Worm (Caenorhabditis elegans) whole organism, young adult: ENCODE data around the gene mog-4.

Source experiments
- C17E4.6 ChIP-seq: fragments of 200-800 bp; sonication (Bioruptor generic); IDR thresholded peaks from 2 replicates; pipeline ENCODE4 v1.3.6; 2022; ENCODE audit warnings: missing genetic modification reagents, missing genetic modification characterization, missing compliant biosample characterization
- D2030.7 ChIP-seq: fragments of 200-800 bp; sonication (Bioruptor generic); IDR thresholded peaks from 2 replicates; pipeline ENCODE4 v1.3.6; 2022; ENCODE audit warnings: missing genetic modification reagents, missing genetic modification characterization, missing compliant biosample characterization
- F10E7.11 ChIP-seq: sonication (generic microtip); optimal IDR thresholded peaks from 2 replicates; lab custom pipeline; 2017; ENCODE audit warnings: mild to moderate bottlenecking, missing genetic modification characterization, moderate library complexity, missing compliant biosample characterization
- F52B5.7 ChIP-seq: sonication (generic microtip); optimal IDR thresholded peaks from 2 replicates; lab custom pipeline; 2016; ENCODE audit warnings: mild to moderate bottlenecking, missing genetic modification characterization, missing compliant biosample characterization
- K12H6.12 ChIP-seq: fragments of 200-800 bp; sonication (Bioruptor generic); optimal IDR thresholded peaks from 2 replicates; lab custom pipeline; 2018; ENCODE audit warnings: mild to moderate bottlenecking, missing genetic modification characterization, missing compliant biosample characterization
- Y56A3A.18 ChIP-seq: fragments of 200-800 bp; sonication (Bioruptor generic); IDR thresholded peaks from 2 replicates; pipeline ENCODE4 v1.3.6; 2022; ENCODE audit warnings: missing genetic modification reagents, missing genetic modification characterization, missing compliant biosample characterization
- ZK185.1 ChIP-seq: sonication (generic microtip); optimal IDR thresholded peaks from 2 replicates; lab custom pipeline; 2016; ENCODE audit warnings: mild to moderate bottlenecking, missing genetic modification characterization, missing compliant biosample characterization; ENCODE audit not compliant: poor library complexity, severe bottlenecking
- akir-1 ChIP-seq: fragments of 200-800 bp; sonication (Bioruptor generic); optimal IDR thresholded peaks from 2 replicates; lab custom pipeline; 2018; ENCODE audit warnings: mild to moderate bottlenecking, missing genetic modification characterization, moderate library complexity, missing compliant biosample characterization
- bed-2 ChIP-seq: fragments of 200-800 bp; sonication (Bioruptor generic); IDR thresholded peaks from 2 replicates; pipeline ENCODE4 v1.3.6; 2022; ENCODE audit warnings: missing genetic modification reagents, missing genetic modification characterization, missing compliant biosample characterization
- ccch-3 ChIP-seq: fragments of 200-800 bp; sonication (Bioruptor generic); optimal IDR thresholded peaks from 2 replicates; lab custom pipeline; 2018; ENCODE audit warnings: mild to moderate bottlenecking, missing genetic modification characterization, missing compliant biosample characterization
- cebp-1 ChIP-seq, 2 experiments: fragments of 200-800 bp in 1 of 2; sonication (Bioruptor generic) in 1 of 2; sonication (generic microtip) in 1 of 2; IDR thresholded peaks in 1 of 2; optimal IDR thresholded peaks in 1 of 2; 2 replicates each; pipeline versions ENCODE4 v1.3.6 to Lab custom; 2017 to 2022; ENCODE audit warnings: missing compliant biosample characterization in 2 of 2, missing genetic modification characterization in 2 of 2, mild to moderate bottlenecking in 1 of 2, missing genetic modification reagents in 1 of 2, moderate library complexity in 1 of 2
- dpff-1 ChIP-seq: sonication (generic microtip); optimal IDR thresholded peaks from 2 replicates; lab custom pipeline; 2017; ENCODE audit warnings: mild to moderate bottlenecking, missing genetic modification characterization, missing compliant biosample characterization
- dpl-1 ChIP-seq: fragments of 150-350 bp; optimal IDR thresholded peaks from 2 replicates; lab custom pipeline; 2014; ENCODE audit warnings: missing biosample characterization, missing genetic modification reagents, missing genetic modification characterization
- ets-4 ChIP-seq: fragments of 200-800 bp; sonication (Bioruptor generic); optimal IDR thresholded peaks from 2 replicates; lab custom pipeline; 2018; ENCODE audit warnings: mild to moderate bottlenecking, missing genetic modification characterization, missing compliant biosample characterization
- hlh-26 ChIP-seq: fragments of 200-800 bp; sonication (Bioruptor generic); conservative IDR thresholded peaks from 2 replicates; pipeline ENCODE4 v1.3.6; 2022; ENCODE audit warnings: missing genetic modification reagents, missing genetic modification characterization, missing compliant biosample characterization
- hmg-1.2 ChIP-seq: fragments of 200-800 bp; sonication (Bioruptor generic); IDR thresholded peaks from 2 replicates; pipeline ENCODE4 v1.3.6; 2022; ENCODE audit warnings: missing genetic modification reagents, missing genetic modification characterization, missing compliant biosample characterization
- hrde-1 ChIP-seq: sonication (generic microtip); optimal IDR thresholded peaks from 2 replicates; lab custom pipeline; 2016; ENCODE audit warnings: missing genetic modification characterization, mild to moderate bottlenecking, missing compliant biosample characterization, moderate library complexity, missing genotype, missing genetic modification reagents, borderline replicate concordance
- lag-1 ChIP-seq: fragments of 200-800 bp; sonication (Bioruptor generic); IDR thresholded peaks from 2 replicates; pipeline ENCODE4 v1.3.6; 2022; ENCODE audit warnings: missing genetic modification reagents, missing genetic modification characterization, missing compliant biosample characterization
- let-607 ChIP-seq, 2 experiments: fragments of 200-800 bp in 1 of 2; sonication (Bioruptor generic) in 1 of 2; sonication (generic microtip) in 1 of 2; optimal IDR thresholded peaks; 2 replicates each; lab custom pipeline; 2016 to 2018; ENCODE audit warnings: mild to moderate bottlenecking in 2 of 2, missing compliant biosample characterization in 2 of 2, missing genetic modification characterization in 2 of 2, moderate library complexity in 2 of 2, missing genotype in 1 of 2
- lin-26 ChIP-seq: fragments of 200-800 bp; sonication (Bioruptor generic); IDR thresholded peaks from 2 replicates; pipeline ENCODE4 v1.3.6; 2022; ENCODE audit warnings: missing genetic modification reagents, missing genetic modification characterization, missing compliant biosample characterization
- lin-35 ChIP-seq, 3 experiments: fragments of 150-350 bp in 2 of 3; sonication (generic microtip) in 1 of 3; optimal IDR thresholded peaks; 2 replicates each; lab custom pipeline; 2014 to 2018; ENCODE audit warnings: missing biosample characterization in 3 of 3, missing genetic modification characterization in 3 of 3, missing genetic modification reagents in 3 of 3
- lsl-1 ChIP-seq: fragments of 200-800 bp; sonication (Bioruptor generic); optimal IDR thresholded peaks from 2 replicates; lab custom pipeline; 2018; ENCODE audit warnings: mild to moderate bottlenecking, missing genetic modification characterization, moderate library complexity, missing compliant biosample characterization
- mxl-1 ChIP-seq: sonication (generic microtip); optimal IDR thresholded peaks from 2 replicates; lab custom pipeline; 2016; ENCODE audit warnings: missing genetic modification characterization, missing compliant biosample characterization
- nfya-1 ChIP-seq: sonication (generic microtip); optimal IDR thresholded peaks from 2 replicates; lab custom pipeline; 2017; ENCODE audit warnings: antibody characterized with exemption, missing compliant biosample characterization, missing genetic modification characterization, borderline replicate concordance; ENCODE audit not compliant: insufficient read depth
- nfya-2 ChIP-seq: fragments of 200-800 bp; sonication (Bioruptor generic); IDR thresholded peaks from 2 replicates; pipeline ENCODE4 v1.3.6; 2022; ENCODE audit warnings: missing genetic modification reagents, missing genetic modification characterization, missing compliant biosample characterization
- nhr-120 ChIP-seq: fragments of 200-800 bp; sonication (Bioruptor generic); IDR thresholded peaks from 2 replicates; pipeline ENCODE4 v1.3.6; 2022; ENCODE audit warnings: missing genetic modification characterization, missing compliant biosample characterization
- nhr-179 ChIP-seq: sonication (generic microtip); optimal IDR thresholded peaks from 2 replicates; lab custom pipeline; 2016; ENCODE audit warnings: mild to moderate bottlenecking, missing genetic modification characterization, missing compliant biosample characterization
- pbrm-1 ChIP-seq: fragments of 200-800 bp; sonication (Bioruptor generic); IDR thresholded peaks from 2 replicates; pipeline ENCODE4 v1.3.6; 2022; ENCODE audit warnings: missing genetic modification reagents, missing genetic modification characterization, missing compliant biosample characterization
- pha-4 ChIP-seq: fragments of 150-350 bp; sonication (generic microtip); optimal IDR thresholded peaks from 2 replicates; lab custom pipeline; 2014; ENCODE audit warnings: missing biosample characterization, missing genetic modification reagents, missing genetic modification characterization
- rec-8 ChIP-seq, 2 experiments: sonication (generic microtip); optimal IDR thresholded peaks; 2 replicates each; lab custom pipeline; 2016; ENCODE audit warnings: mild to moderate bottlenecking in 2 of 2, missing genetic modification characterization in 2 of 2, missing genetic modification reagents in 2 of 2, missing genotype in 2 of 2, missing biosample characterization in 1 of 2, missing compliant biosample characterization in 1 of 2, moderate library complexity in 1 of 2
- rpc-1 ChIP-seq, 2 experiments: fragments of 150-350 bp in 1 of 2; sonication (generic microtip) in 1 of 2; optimal IDR thresholded peaks; 2 replicates each; lab custom pipeline; 2014 to 2018; ENCODE audit warnings: missing biosample characterization in 1 of 2, missing genetic modification characterization in 1 of 2, missing genetic modification reagents in 1 of 2, missing genotype in 1 of 2
- sdz-38 ChIP-seq: sonication (generic microtip); optimal IDR thresholded peaks from 2 replicates; lab custom pipeline; 2016; ENCODE audit warnings: missing genotype, missing genetic modification characterization, missing compliant biosample characterization
- snpc-4 ChIP-seq, 5 experiments: fragments of 150-350 bp in 1 of 5; sonication (generic microtip) in 4 of 5; optimal IDR thresholded peaks; 2 replicates each; lab custom pipeline; 2014 to 2018; ENCODE audit warnings: missing genetic modification characterization in 5 of 5, missing biosample characterization in 3 of 5, antibody characterized with exemption in 2 of 5, mild to moderate bottlenecking in 2 of 5, missing compliant biosample characterization in 2 of 5, missing genotype in 2 of 5, moderate library complexity in 2 of 5, missing genetic modification reagents in 1 of 5
- tlf-1 ChIP-seq: fragments of 200-800 bp; sonication (Bioruptor generic); optimal IDR thresholded peaks from 2 replicates; lab custom pipeline; 2018; ENCODE audit warnings: mild to moderate bottlenecking, missing genetic modification characterization, missing compliant biosample characterization
- zim-3 ChIP-seq: sonication (generic microtip); optimal IDR thresholded peaks from 2 replicates; lab custom pipeline; 2017; ENCODE audit warnings: mild to moderate bottlenecking, missing genetic modification characterization, moderate library complexity, missing compliant biosample characterization
- ztf-22 ChIP-seq: fragments of 200-800 bp; sonication (Bioruptor generic); optimal IDR thresholded peaks from 2 replicates; lab custom pipeline; 2018; ENCODE audit warnings: mild to moderate bottlenecking, missing genetic modification characterization, moderate library complexity, missing compliant biosample characterization
- ztf-28 ChIP-seq: fragments of 200-800 bp; sonication (Bioruptor generic); IDR thresholded peaks from 2 replicates; pipeline ENCODE4 v1.3.6; 2022; ENCODE audit warnings: missing genetic modification reagents, missing genetic modification characterization, missing compliant biosample characterization
- ztf-6 ChIP-seq: fragments of 200-800 bp; sonication (Bioruptor generic); IDR thresholded peaks from 2 replicates; pipeline ENCODE4 v1.3.6; 2022; ENCODE audit warnings: missing genetic modification reagents, missing genetic modification characterization, missing compliant biosample characterization

mog-4 gene

DNA sequence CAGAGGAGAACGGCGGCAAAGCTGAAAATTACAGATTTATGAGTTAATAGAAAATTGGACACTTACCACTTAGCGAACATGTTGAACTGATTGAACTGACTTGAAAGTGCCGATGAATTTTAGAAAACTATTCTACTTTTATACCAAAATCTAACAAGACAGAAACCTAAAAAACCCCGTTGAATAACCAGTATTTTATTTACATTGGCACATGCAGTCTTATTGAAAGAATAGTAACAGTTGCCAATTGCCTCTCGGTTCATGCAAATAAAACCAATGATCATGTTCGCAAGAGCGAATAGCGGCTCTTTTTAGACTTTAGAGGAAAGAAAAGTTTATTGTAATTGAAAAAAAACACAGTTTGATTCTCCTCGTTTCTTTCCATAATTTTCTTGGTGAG lies 26.8 kb upstream of the mog-4 start, which contains the start of gene nspb-10:
Gene nspb-10, minus strand, starts transcription at position 101 of the 400 bp plus-strand sequence.
- no peak for TF ChIP-seq ztf-22
- no peak for TF ChIP-seq ets-4 (GFP tag; lab: Kevin White, UChicago)
- no peak for TF ChIP-seq pha-4 (tag; lab: Kevin White, UChicago)
- TF ChIP-seq lsl-1 (GFP tag; lab: Kevin White, UChicago), result no peak
- no peak for TF ChIP-seq ZK185.1
- TF ChIP-seq akir-1, result no peak
- no peak for TF ChIP-seq lin-35 (GFP tag; optimal IDR thresholded peaks at IDR 0.05; lab: Kevin White, UChicago)
- TF ChIP-seq ccch-3 (GFP tag; lab: Kevin White, UChicago), result no peak
- no peak for TF ChIP-seq zim-3 (tag; lab: Kevin White, UChicago)
- no peak for TF ChIP-seq tlf-1
- no peak for TF ChIP-seq rpc-1 (optimal IDR thresholded peaks at IDR 0.05; lab: Kevin White, UChicago)
- TF ChIP-seq rpc-1 (tag; optimal IDR thresholded peaks at IDR 0.05; lab: Kevin White, UChicago), result no peak
- TF ChIP-seq nfya-2 (GFP tag; lab: Robert Waterston, UW), result no peak
- no peak for TF ChIP-seq hlh-26
- TF ChIP-seq lin-26 (GFP tag; lab: Robert Waterston, UW), result no peak
- TF ChIP-seq F10E7.11, result no peak
- no peak for TF ChIP-seq K12H6.12 (tag; lab: Kevin White, UChicago)

DNA sequence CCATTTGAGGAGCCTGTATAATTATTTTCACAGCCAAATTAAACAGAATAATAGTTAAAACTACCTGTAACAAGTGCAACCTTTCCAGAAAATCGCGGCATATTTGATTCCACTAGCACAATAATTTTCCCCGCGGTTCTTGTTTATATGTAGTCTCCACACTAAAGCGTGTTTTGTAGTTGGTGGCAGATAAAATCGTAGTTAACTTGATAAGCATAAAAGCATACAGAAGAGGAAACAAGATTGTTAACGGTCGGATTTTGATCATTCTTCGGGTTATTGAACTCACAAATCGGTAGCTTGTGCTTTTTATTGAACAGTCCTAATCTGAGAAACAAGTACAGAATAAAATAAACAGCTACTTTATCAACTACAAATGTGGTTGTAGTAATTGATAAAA lies 26.0 kb upstream of the mog-4 start, which contains the start of gene C01G12.5:
Gene C01G12.5, minus strand, starts transcription at position 101 of the 400 bp plus-strand sequence.
- TF ChIP-seq ztf-6 (no peak), rec-8 (tag; optimal IDR thresholded peaks at IDR 0.05; lab: Kevin White, UChicago) (no peak), nfya-1 (tag; lab: Kevin White, UChicago) (no peak), lin-26 (GFP tag; lab: Robert Waterston, UW) (no peak), Y56A3A.18 (GFP tag; lab: Robert Waterston, UW) (no peak), pbrm-1 (GFP tag; lab: Robert Waterston, UW) (no peak), hrde-1 (tag; lab: Kevin White, UChicago) (no peak), hmg-1.2 (no peak), hlh-26 (no peak), lag-1 (GFP tag; lab: Robert Waterston, UW) (no peak)
- TF ChIP-seq, all 124 proteins: peak for 0

DNA sequence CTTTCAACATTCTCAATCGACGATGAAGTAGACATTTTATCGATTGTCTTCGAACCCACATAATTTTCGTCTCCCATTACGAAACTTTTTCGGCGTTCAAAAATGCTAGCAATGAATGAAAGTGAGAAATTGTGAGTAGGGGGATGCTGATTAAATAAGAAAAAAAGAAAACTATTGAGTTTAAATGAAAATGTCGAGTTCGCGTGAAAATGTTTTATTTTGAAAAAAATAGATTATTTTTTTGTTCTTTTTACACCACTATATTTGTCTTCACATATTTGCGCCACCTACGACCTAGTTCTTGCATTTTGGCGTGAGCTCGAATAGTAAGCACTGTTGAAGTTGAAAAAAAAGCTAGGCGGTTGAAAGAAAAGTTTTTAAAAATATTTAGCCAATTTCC lies 20.8 kb upstream of the mog-4 start, which contains the start of gene C01G12.3:
Gene C01G12.3, minus strand, starts transcription at position 101 of the 400 bp plus-strand sequence.
- TF ChIP-seq lag-1 (GFP tag; lab: Robert Waterston, UW) (no peak), mxl-1 (tag; lab: Kevin White, UChicago) (no peak), bed-2 (GFP tag; lab: Robert Waterston, UW) (no peak), ztf-28 (no peak), tlf-1 (no peak), D2030.7 (GFP tag; lab: Robert Waterston, UW) (no peak)

DNA sequence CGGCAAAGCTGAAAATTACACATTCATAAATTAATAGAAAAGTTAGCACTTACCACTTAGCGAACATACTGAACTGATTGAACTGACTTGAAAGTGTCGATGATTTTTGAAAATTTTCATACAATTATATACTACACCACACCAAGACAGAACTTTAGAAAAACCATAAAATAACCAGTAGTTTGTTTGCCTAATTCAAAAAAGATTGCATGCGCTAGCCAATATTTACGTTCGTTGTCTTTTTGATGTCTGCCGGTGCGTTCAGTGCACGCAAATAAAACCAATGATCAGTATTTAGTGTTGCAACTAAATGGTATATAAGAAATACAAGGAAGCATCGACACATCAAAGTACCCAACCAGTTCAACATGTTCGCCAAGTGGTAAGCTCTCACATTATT lies 19.1 kb upstream of the mog-4 start, which contains the start of the genes nspb-8 and nspb-9:
Gene nspb-8, minus strand, starts transcription at position 101 of the 400 bp plus-strand sequence.
Gene nspb-9, plus strand, starts transcription at position 311 of the 400 bp plus-strand sequence.
- no peak for TF ChIP-seq nhr-120
- no peak for TF ChIP-seq snpc-4 (GFP tag; optimal IDR thresholded peaks at IDR 0.05; lab: Kevin White, UChicago)
- TF ChIP-seq snpc-4 (tag; optimal IDR thresholded peaks at IDR 0.05; lab: Kevin White, UChicago), result no peak
- no peak for TF ChIP-seq nhr-179 (tag; lab: Kevin White, UChicago)
- no peak for TF ChIP-seq C17E4.6
- no peak for TF ChIP-seq F52B5.7 (tag; lab: Kevin White, UChicago)
- no peak for TF ChIP-seq lin-35 (GFP tag; optimal IDR thresholded peaks at IDR 0.05; lab: Kevin White, UChicago)
- TF ChIP-seq dpl-1 (GFP tag; lab: Kevin White, UChicago), result no peak
- TF ChIP-seq K12H6.12 (tag; lab: Kevin White, UChicago), result no peak
- no peak for TF ChIP-seq let-607 (tag; optimal IDR thresholded peaks at IDR 0.05; lab: Kevin White, UChicago)
- no peak for TF ChIP-seq hmg-1.2
- no peak for TF ChIP-seq sdz-38
- TF ChIP-seq dpff-1 (tag; lab: Kevin White, UChicago), result no peak
- TF ChIP-seq cebp-1 (GFP tag; IDR thresholded peaks at IDR 0.05; lab: Robert Waterston, UW), result no peak
- TF ChIP-seq cebp-1 (tag; optimal IDR thresholded peaks at IDR 0.05; lab: Kevin White, UChicago), result no peak
- TF ChIP-seq rec-8 (tag; optimal IDR thresholded peaks at IDR 0.05; lab: Kevin White, UChicago), result no peak
